Worm (Caenorhabditis elegans) whole organism, young adult: ENCODE measurements around the gene che-11.

Experiments
- B0261.1 ChIP-seq: sonication (generic microtip); optimal IDR thresholded peaks from 2 replicates; lab custom pipeline; 2016; ENCODE audit warnings: mild to moderate bottlenecking, missing genetic modification characterization, moderate library complexity, missing compliant biosample characterization
- D2030.7 ChIP-seq: fragments of 200-800 bp; sonication (Bioruptor generic); IDR thresholded peaks from 2 replicates; pipeline ENCODE4 v1.3.6; 2022; ENCODE audit warnings: missing genetic modification reagents, missing genetic modification characterization, missing compliant biosample characterization
- F37B4.10 ChIP-seq: fragments of 200-800 bp; sonication (Bioruptor generic); IDR thresholded peaks from 2 replicates; pipeline ENCODE4 v1.3.6; 2022; ENCODE audit warnings: missing genetic modification characterization, missing compliant biosample characterization
- F52B5.7 ChIP-seq: sonication (generic microtip); optimal IDR thresholded peaks from 2 replicates; lab custom pipeline; 2016; ENCODE audit warnings: mild to moderate bottlenecking, missing genetic modification characterization, missing compliant biosample characterization
- F57C9.4 ChIP-seq: sonication (generic microtip); optimal IDR thresholded peaks from 2 replicates; lab custom pipeline; 2017; ENCODE audit warnings: mild to moderate bottlenecking, missing genetic modification characterization, missing compliant biosample characterization
- Y53G8AR.9 ChIP-seq: fragments of 200-800 bp; sonication (Bioruptor generic); conservative IDR thresholded peaks from 2 replicates; pipeline ENCODE4 v1.3.6; 2022; ENCODE audit warnings: missing genetic modification reagents, missing genetic modification characterization, missing compliant biosample characterization
- attf-6 ChIP-seq: fragments of 200-800 bp; sonication (Bioruptor generic); IDR thresholded peaks from 2 replicates; pipeline ENCODE4 v1.3.6; 2022; ENCODE audit warnings: missing genetic modification reagents, missing genetic modification characterization, missing compliant biosample characterization
- ccch-3 ChIP-seq: fragments of 200-800 bp; sonication (Bioruptor generic); optimal IDR thresholded peaks from 2 replicates; lab custom pipeline; 2018; ENCODE audit warnings: mild to moderate bottlenecking, missing genetic modification characterization, missing compliant biosample characterization
- cebp-2 ChIP-seq: fragments of 200-800 bp; sonication (Bioruptor generic); IDR thresholded peaks from 2 replicates; pipeline ENCODE4 v1.3.6; 2022; ENCODE audit warnings: missing genetic modification characterization, missing compliant biosample characterization
- ceh-40 ChIP-seq: fragments of 200-800 bp; sonication (Bioruptor generic); IDR thresholded peaks from 2 replicates; pipeline ENCODE4 v1.3.6; 2022; ENCODE audit warnings: missing genetic modification characterization, missing compliant biosample characterization
- ceh-58 ChIP-seq: fragments of 200-800 bp; sonication (Bioruptor generic); IDR thresholded peaks from 2 replicates; pipeline ENCODE4 v1.3.6; 2022; ENCODE audit warnings: missing genetic modification characterization, missing compliant biosample characterization
- ceh-91 ChIP-seq: fragments of 200-800 bp; sonication (Bioruptor generic); IDR thresholded peaks from 2 replicates; pipeline ENCODE4 v1.3.6; 2022; ENCODE audit warnings: missing genetic modification reagents, missing genetic modification characterization, missing compliant biosample characterization
- dox-1 ChIP-seq: fragments of 200-800 bp; sonication (Bioruptor generic); IDR thresholded peaks from 2 replicates; pipeline ENCODE4 v1.3.6; 2022; ENCODE audit warnings: missing genetic modification reagents, missing genetic modification characterization, missing compliant biosample characterization
- dpl-1 ChIP-seq: fragments of 150-350 bp; optimal IDR thresholded peaks from 2 replicates; lab custom pipeline; 2014; ENCODE audit warnings: missing biosample characterization, missing genetic modification reagents, missing genetic modification characterization
- egrh-3 ChIP-seq: fragments of 200-800 bp; sonication (Bioruptor generic); IDR thresholded peaks from 2 replicates; pipeline ENCODE4 v1.3.6; 2022; ENCODE audit warnings: missing genetic modification reagents, missing genetic modification characterization, missing compliant biosample characterization
- ekl-4 ChIP-seq: fragments of 200-800 bp; sonication (Bioruptor generic); IDR thresholded peaks from 2 replicates; pipeline ENCODE4 v1.3.6; 2022; ENCODE audit warnings: missing genetic modification reagents, missing genetic modification characterization, missing compliant biosample characterization
- ets-4 ChIP-seq: fragments of 200-800 bp; sonication (Bioruptor generic); optimal IDR thresholded peaks from 2 replicates; lab custom pipeline; 2018; ENCODE audit warnings: mild to moderate bottlenecking, missing genetic modification characterization, missing compliant biosample characterization
- fkh-3 ChIP-seq: sonication (generic microtip); optimal IDR thresholded peaks from 2 replicates; lab custom pipeline; 2016; ENCODE audit warnings: mild to moderate bottlenecking, missing genetic modification characterization, missing compliant biosample characterization
- gei-17 ChIP-seq: fragments of 200-800 bp; sonication (Bioruptor generic); optimal IDR thresholded peaks from 2 replicates; lab custom pipeline; 2018; ENCODE audit warnings: mild to moderate bottlenecking, missing genetic modification characterization, missing compliant biosample characterization
- hlh-26 ChIP-seq: fragments of 200-800 bp; sonication (Bioruptor generic); conservative IDR thresholded peaks from 2 replicates; pipeline ENCODE4 v1.3.6; 2022; ENCODE audit warnings: missing genetic modification reagents, missing genetic modification characterization, missing compliant biosample characterization
- hsf-1 ChIP-seq: fragments of 200-800 bp; sonication (Bioruptor generic); IDR thresholded peaks from 2 replicates; pipeline ENCODE4 v1.3.6; 2022; ENCODE audit warnings: missing genetic modification reagents, missing genetic modification characterization, missing compliant biosample characterization
- lin-26 ChIP-seq: fragments of 200-800 bp; sonication (Bioruptor generic); IDR thresholded peaks from 2 replicates; pipeline ENCODE4 v1.3.6; 2022; ENCODE audit warnings: missing genetic modification reagents, missing genetic modification characterization, missing compliant biosample characterization
- lir-1 ChIP-seq: fragments of 200-800 bp; sonication (Bioruptor generic); conservative IDR thresholded peaks from 2 replicates; pipeline ENCODE4 v1.3.6; 2022; ENCODE audit warnings: missing genetic modification reagents, missing genetic modification characterization, missing compliant biosample characterization
- lsl-1 ChIP-seq: fragments of 200-800 bp; sonication (Bioruptor generic); optimal IDR thresholded peaks from 2 replicates; lab custom pipeline; 2018; ENCODE audit warnings: mild to moderate bottlenecking, missing genetic modification characterization, moderate library complexity, missing compliant biosample characterization
- lsy-27 ChIP-seq: sonication (generic microtip); optimal IDR thresholded peaks from 2 replicates; lab custom pipeline; 2017; ENCODE audit warnings: missing genetic modification characterization, mild to moderate bottlenecking, missing compliant biosample characterization, antibody characterized with exemption, missing genotype, borderline replicate concordance; ENCODE audit not compliant: insufficient read depth
- madf-10 ChIP-seq: sonication (generic microtip); optimal IDR thresholded peaks from 2 replicates; lab custom pipeline; 2016; ENCODE audit warnings: mild to moderate bottlenecking, missing genetic modification characterization, missing compliant biosample characterization
- madf-6 ChIP-seq: fragments of 200-800 bp; sonication (Bioruptor generic); IDR thresholded peaks from 2 replicates; pipeline ENCODE4 v1.3.6; 2022; ENCODE audit warnings: missing genetic modification reagents, missing genetic modification characterization, missing compliant biosample characterization
- mcd-1 ChIP-seq: fragments of 200-800 bp; sonication (Bioruptor generic); IDR thresholded peaks from 2 replicates; pipeline ENCODE4 v1.3.6; 2022; ENCODE audit warnings: missing genetic modification reagents, missing genetic modification characterization, missing compliant biosample characterization
- mes-4 ChIP-seq: sonication (generic microtip); optimal IDR thresholded peaks from 2 replicates; lab custom pipeline; 2016; ENCODE audit warnings: missing genotype, missing genetic modification characterization, missing compliant biosample characterization
- nfya-2 ChIP-seq: fragments of 200-800 bp; sonication (Bioruptor generic); IDR thresholded peaks from 2 replicates; pipeline ENCODE4 v1.3.6; 2022; ENCODE audit warnings: missing genetic modification reagents, missing genetic modification characterization, missing compliant biosample characterization
- nhr-27 ChIP-seq: fragments of 200-800 bp; sonication (Bioruptor generic); optimal IDR thresholded peaks from 2 replicates; lab custom pipeline; 2018; ENCODE audit warnings: mild to moderate bottlenecking, missing genetic modification characterization, moderate library complexity, missing compliant biosample characterization
- nhr-80 ChIP-seq: sonication (generic microtip); optimal IDR thresholded peaks from 2 replicates; lab custom pipeline; 2016; ENCODE audit warnings: missing genetic modification characterization, missing compliant biosample characterization
- nhr-90 ChIP-seq: sonication (generic microtip); optimal IDR thresholded peaks from 2 replicates; lab custom pipeline; 2016; ENCODE audit warnings: missing genotype, mild to moderate bottlenecking, missing genetic modification characterization, missing compliant biosample characterization
- rpc-1 ChIP-seq, 2 experiments: fragments of 150-350 bp in 1 of 2; sonication (generic microtip) in 1 of 2; optimal IDR thresholded peaks; 2 replicates each; lab custom pipeline; 2014 to 2018; ENCODE audit warnings: missing biosample characterization in 1 of 2, missing genetic modification characterization in 1 of 2, missing genetic modification reagents in 1 of 2, missing genotype in 1 of 2
- sea-2 ChIP-seq: fragments of 200-800 bp; sonication (Bioruptor generic); IDR thresholded peaks from 2 replicates; pipeline ENCODE4 v1.3.6; 2022; ENCODE audit warnings: missing genetic modification characterization, missing compliant biosample characterization
- somi-1 ChIP-seq: fragments of 200-800 bp; sonication (Bioruptor generic); optimal IDR thresholded peaks from 2 replicates; lab custom pipeline; 2018; ENCODE audit warnings: mild to moderate bottlenecking, missing genetic modification characterization, missing compliant biosample characterization
- sptf-2 ChIP-seq: fragments of 200-800 bp; sonication (Bioruptor generic); optimal IDR thresholded peaks from 2 replicates; lab custom pipeline; 2018; ENCODE audit warnings: mild to moderate bottlenecking, missing genetic modification characterization, missing compliant biosample characterization
- tbp1 ChIP-seq: fragments of 200-800 bp; sonication (Bioruptor generic); optimal IDR thresholded peaks from 2 replicates; lab custom pipeline; 2018; ENCODE audit warnings: mild to moderate bottlenecking, missing genetic modification characterization, missing compliant biosample characterization
- unc-130 ChIP-seq: sonication (generic microtip); optimal IDR thresholded peaks from 2 replicates; lab custom pipeline; 2016; ENCODE audit warnings: missing genetic modification reagents, missing genetic modification characterization, missing compliant biosample characterization
- zfh-2 ChIP-seq: fragments of 200-800 bp; sonication (Bioruptor generic); conservative IDR thresholded peaks from 2 replicates; pipeline ENCODE4 v1.3.6; 2022; ENCODE audit warnings: missing genetic modification reagents, missing genetic modification characterization, missing compliant biosample characterization
- ztf-22 ChIP-seq: fragments of 200-800 bp; sonication (Bioruptor generic); optimal IDR thresholded peaks from 2 replicates; lab custom pipeline; 2018; ENCODE audit warnings: mild to moderate bottlenecking, missing genetic modification characterization, moderate library complexity, missing compliant biosample characterization
- ztf-25 ChIP-seq: fragments of 200-800 bp; sonication (Bioruptor generic); IDR thresholded peaks from 2 replicates; pipeline ENCODE4 v1.3.6; 2022; ENCODE audit warnings: missing genetic modification reagents, missing genetic modification characterization, missing compliant biosample characterization
- ztf-26 ChIP-seq: sonication (generic microtip); optimal IDR thresholded peaks from 2 replicates; lab custom pipeline; 2017; ENCODE audit warnings: missing genetic modification characterization, missing compliant biosample characterization
- ztf-6 ChIP-seq: fragments of 200-800 bp; sonication (Bioruptor generic); IDR thresholded peaks from 2 replicates; pipeline ENCODE4 v1.3.6; 2022; ENCODE audit warnings: missing genetic modification reagents, missing genetic modification characterization, missing compliant biosample characterization

The che-11 gene

DNA sequence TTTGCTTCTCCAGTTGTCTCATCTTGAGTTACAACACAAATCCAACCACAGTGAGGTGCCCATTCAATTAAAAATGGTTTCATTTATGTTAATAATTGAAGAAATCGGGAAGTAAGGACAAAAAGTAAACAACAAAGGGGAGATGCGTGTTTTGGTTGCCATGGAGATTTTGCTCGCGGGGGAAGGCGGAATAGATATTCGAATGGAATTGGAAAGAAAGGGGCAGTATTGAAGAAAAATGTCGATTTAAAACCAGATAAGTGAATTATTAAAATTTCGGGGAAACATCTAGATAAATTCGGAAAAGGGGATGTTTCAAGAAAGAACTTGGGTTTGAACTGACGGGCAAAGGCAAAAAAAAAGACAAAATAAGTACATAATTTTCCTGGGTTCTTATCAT lies at the start of gene che-11:
Gene che-11, minus strand, starts transcription at position 101 of the 400 bp plus-strand sequence.
- no peak for TF ChIP-seq F57C9.4

DNA sequence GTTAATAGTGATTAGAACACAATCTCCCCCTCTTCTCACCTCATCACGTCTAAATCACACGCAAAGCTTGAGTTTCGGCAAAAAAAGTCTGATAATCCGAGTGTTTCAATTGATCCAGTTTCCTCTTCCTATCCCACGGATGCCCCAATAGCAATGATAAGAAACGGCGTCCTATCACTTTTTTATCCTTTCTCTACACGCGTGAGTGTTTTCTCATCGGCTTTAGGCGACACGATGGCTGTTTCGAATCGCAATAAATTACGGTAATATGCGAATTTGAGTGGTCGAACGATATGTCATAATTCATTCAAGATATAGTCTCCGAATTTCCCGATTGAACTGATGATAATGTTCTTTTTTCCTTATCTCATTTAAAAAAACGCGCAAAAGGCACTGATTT lies 49.0 kb upstream of the che-11 start:
- TF ChIP-seq unc-130, result no peak
- no peak for TF ChIP-seq ztf-26 (tag; lab: Kevin White, UChicago)
- TF ChIP-seq lir-1, result no peak
- no peak for TF ChIP-seq dox-1 (GFP tag; lab: Robert Waterston, UW)
- no peak for TF ChIP-seq ets-4 (GFP tag; lab: Kevin White, UChicago)
- no peak for TF ChIP-seq cebp-2 (GFP tag; lab: Robert Waterston, UW)
- no peak for TF ChIP-seq F52B5.7 (tag; lab: Kevin White, UChicago)
- TF ChIP-seq mes-4, result no peak
- no peak for TF ChIP-seq dpl-1
- TF ChIP-seq madf-10 (tag; lab: Kevin White, UChicago), result no peak
- no peak for TF ChIP-seq ztf-25 (GFP tag; lab: Robert Waterston, UW)
- no peak for TF ChIP-seq nhr-90 (tag; lab: Kevin White, UChicago)

DNA sequence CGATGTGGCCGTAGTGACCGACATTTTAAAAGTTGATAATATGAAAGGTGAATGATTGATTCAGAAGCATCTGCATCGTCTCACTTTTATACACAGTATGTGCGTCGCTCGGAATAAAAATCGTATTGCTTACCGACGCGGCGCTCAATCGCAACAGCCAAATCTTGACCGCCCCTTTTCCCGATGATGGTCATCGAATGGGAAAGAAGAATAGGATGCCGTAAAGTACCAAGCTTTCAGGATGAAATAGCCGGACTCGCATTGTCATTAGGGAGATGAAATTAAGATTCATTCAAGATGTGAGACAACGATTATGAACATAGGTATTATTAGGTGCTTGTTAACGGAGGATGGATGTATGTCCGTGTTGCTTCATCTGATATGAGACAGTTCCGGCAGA lies 48.0 kb upstream of the che-11 start, which contains the start of gene lon-3:
Gene lon-3, minus strand, starts transcription at position 101 of the 400 bp plus-strand sequence.
- TF ChIP-seq ztf-22 (GFP tag; lab: Kevin White, UChicago), result no peak
- TF ChIP-seq ets-4 (GFP tag; lab: Kevin White, UChicago), result no peak
- TF ChIP-seq madf-6, result no peak
- no peak for TF ChIP-seq somi-1 (GFP tag; lab: Kevin White, UChicago)
- no peak for TF ChIP-seq hsf-1 (GFP tag; lab: Robert Waterston, UW)
- no peak for TF ChIP-seq rpc-1 (optimal IDR thresholded peaks at IDR 0.05; lab: Kevin White, UChicago)
- TF ChIP-seq rpc-1 (tag; optimal IDR thresholded peaks at IDR 0.05; lab: Kevin White, UChicago), result no peak
- TF ChIP-seq lir-1, result no peak
- TF ChIP-seq ccch-3 (GFP tag; lab: Kevin White, UChicago), result no peak
- no peak for TF ChIP-seq ztf-26 (tag; lab: Kevin White, UChicago)
- no peak for TF ChIP-seq sea-2 (GFP tag; lab: Robert Waterston, UW)
- TF ChIP-seq ceh-40, result no peak
- no peak for TF ChIP-seq lsy-27

DNA sequence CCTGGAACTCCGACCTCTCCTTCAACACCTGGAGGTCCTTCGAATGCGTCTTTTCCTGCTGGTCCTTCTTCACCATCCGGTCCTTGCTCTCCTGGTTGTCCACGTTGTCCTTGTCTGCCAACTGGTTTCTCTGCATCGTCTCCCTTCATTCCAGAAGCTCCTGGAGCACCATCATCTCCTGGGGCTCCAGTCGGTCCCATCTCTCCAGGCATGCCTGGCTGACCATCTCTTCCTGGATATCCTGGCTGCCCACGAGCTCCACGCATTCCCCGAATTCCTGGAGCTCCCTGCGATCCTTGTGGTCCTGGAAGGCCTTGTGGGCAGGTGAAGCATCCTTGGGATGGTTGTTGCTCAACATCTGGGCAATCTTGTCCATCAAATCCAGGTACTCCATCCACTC lies 47.2 kb upstream of the che-11 start:
- peak; percentile 79 for TF ChIP-seq zfh-2
- peak; percentile 70; the same call in 1 of the 2 replicates for TF ChIP-seq egrh-3 (GFP tag; lab: Robert Waterston, UW)
- TF ChIP-seq ceh-58, result no peak
- TF ChIP-seq, all 124 proteins: peak for 2

DNA sequence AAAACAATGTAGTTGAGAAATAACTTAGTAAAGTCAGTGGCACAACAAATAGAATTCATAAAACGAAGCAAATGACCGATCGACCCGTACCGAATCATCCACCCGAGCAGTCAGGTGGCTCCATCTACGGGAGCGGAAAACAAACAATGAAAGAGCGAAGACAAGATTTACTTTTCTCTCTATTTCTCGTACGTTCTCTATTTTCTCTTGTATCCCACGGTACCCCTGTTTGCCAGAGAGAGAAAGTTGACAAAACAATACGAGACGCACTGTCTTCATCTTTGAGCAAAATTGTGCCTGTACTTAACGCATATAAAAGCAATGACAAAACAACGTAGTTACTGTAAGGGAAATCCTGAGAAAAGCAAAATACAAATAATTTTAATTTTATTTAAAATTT lies 46.2 kb upstream of the che-11 start:
- TF ChIP-seq mcd-1 (GFP tag; lab: Robert Waterston, UW) (no peak), nfya-2 (GFP tag; lab: Robert Waterston, UW) (no peak), attf-6 (GFP tag; lab: Robert Waterston, UW) (no peak), nhr-80 (no peak), lsy-27 (no peak), gei-17 (GFP tag; lab: Kevin White, UChicago) (no peak), ztf-6 (GFP tag; lab: Robert Waterston, UW) (no peak), hlh-26 (GFP tag; lab: Robert Waterston, UW) (no peak), lsl-1 (no peak), fkh-3 (tag; lab: Kevin White, UChicago) (no peak), D2030.7 (GFP tag; lab: Robert Waterston, UW) (no peak), ekl-4 (GFP tag; lab: Robert Waterston, UW) (no peak), nhr-27 (tag; lab: Kevin White, UChicago) (no peak), lin-26 (GFP tag; lab: Robert Waterston, UW) (no peak), tbp1 (GFP tag; lab: Kevin White, UChicago) (no peak), B0261.1 (tag; lab: Kevin White, UChicago) (no peak), sptf-2 (GFP tag; lab: Kevin White, UChicago) (no peak), Y53G8AR.9 (GFP tag; lab: Robert Waterston, UW) (no peak), ceh-91 (GFP tag; lab: Robert Waterston, UW) (no peak), F37B4.10 (no peak)
